Worm (Caenorhabditis elegans): ENCODE data around the gene K08D9.6.
A peak's percentile ranks its signal among the peaks of the same experiment; 100 is the strongest.

DNA sequence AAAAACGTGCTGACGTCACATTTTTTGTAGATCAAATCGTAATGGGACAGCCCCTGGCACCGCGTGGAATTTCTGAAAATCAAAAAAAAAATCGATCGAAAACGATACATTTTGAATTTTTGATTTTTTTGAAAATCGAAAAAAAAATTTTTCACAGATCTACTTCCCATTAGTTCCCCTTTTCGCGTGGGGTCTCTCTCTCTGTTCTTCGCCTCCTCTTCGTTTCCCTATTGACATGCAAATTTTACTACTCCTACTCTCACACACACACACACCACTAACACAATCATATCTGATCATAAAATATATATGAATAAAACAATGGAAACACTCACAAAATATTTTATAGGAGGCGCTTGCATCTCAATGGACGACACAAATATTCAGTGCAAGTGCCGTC, 16.2 kb downstream of the K08D9.6 start:
- TF ChIP-seq ceh-28 (tag; optimal IDR thresholded peaks at IDR 0.05) (no peak), unc-62 (GFP tag; optimal IDR thresholded peaks at IDR 0.05 in 1 of 2) (peak in 1 of 2 experiments; percentile 31), unc-62 (tag; optimal IDR thresholded peaks at IDR 0.05) (no peak), lin-15B (tag; optimal IDR thresholded peaks at IDR 0.05) (no peak), egl-27 (tag; optimal IDR thresholded peaks at IDR 0.05) (no peak), skn-1 (tag; optimal IDR thresholded peaks at IDR 0.05) (no peak), pqm-1 (tag; optimal IDR thresholded peaks at IDR 0.05) (no peak), nhr-237 (tag; optimal IDR thresholded peaks at IDR 0.05) (no peak), jun-1 (tag; optimal IDR thresholded peaks at IDR 0.05) (no peak)
